Worm (Caenorhabditis elegans): Measurements from ENCODE around the gene W02B12.13.

The W02B12.13 gene

ce11 chrII:11467541-11467940 lies 22.5 kb downstream of the W02B12.13 start, which contains the start of gene klp-17:
Gene klp-17, minus strand, starts transcription at chrII:11467641.
- TF ChIP-seq madf-10 (tag; optimal IDR thresholded peaks at IDR 0.05) (no peak), C17E4.6 (GFP tag; IDR thresholded peaks at IDR 0.05) (no peak), hrde-1 (tag; optimal IDR thresholded peaks at IDR 0.05; ENCODE audit: borderline replicate concordance) (no peak), hmg-20 (GFP tag; IDR thresholded peaks at IDR 0.05) (no peak), Y95B8A.8 (GFP tag; IDR thresholded peaks at IDR 0.05) (no peak), snpc-1.1 (tag; optimal IDR thresholded peaks at IDR 0.05; ENCODE audit: insufficient read depth) (no peak), let-607 (tag; optimal IDR thresholded peaks at IDR 0.05) (no peak), F55B11.4 (tag; optimal IDR thresholded peaks at IDR 0.05; ENCODE audit: borderline replicate concordance, insufficient read depth) (no peak), him-1 (tag; optimal IDR thresholded peaks at IDR 0.05) (no peak), ztf-22 (GFP tag; optimal IDR thresholded peaks at IDR 0.05) (no peak), lir-1 (GFP tag; conservative IDR thresholded peaks at IDR 0.05) (no peak), unc-62 (GFP tag; optimal IDR thresholded peaks at IDR 0.05) (no peak), tbx-9 (tag; optimal IDR thresholded peaks at IDR 0.05; ENCODE audit: borderline replicate concordance) (no peak), F37B4.10 (GFP tag; IDR thresholded peaks at IDR 0.05) (no peak), unc-130 (GFP tag; optimal IDR thresholded peaks at IDR 0.05) (no peak), K12H6.12 (tag; optimal IDR thresholded peaks at IDR 0.05) (no peak)

DNA sequence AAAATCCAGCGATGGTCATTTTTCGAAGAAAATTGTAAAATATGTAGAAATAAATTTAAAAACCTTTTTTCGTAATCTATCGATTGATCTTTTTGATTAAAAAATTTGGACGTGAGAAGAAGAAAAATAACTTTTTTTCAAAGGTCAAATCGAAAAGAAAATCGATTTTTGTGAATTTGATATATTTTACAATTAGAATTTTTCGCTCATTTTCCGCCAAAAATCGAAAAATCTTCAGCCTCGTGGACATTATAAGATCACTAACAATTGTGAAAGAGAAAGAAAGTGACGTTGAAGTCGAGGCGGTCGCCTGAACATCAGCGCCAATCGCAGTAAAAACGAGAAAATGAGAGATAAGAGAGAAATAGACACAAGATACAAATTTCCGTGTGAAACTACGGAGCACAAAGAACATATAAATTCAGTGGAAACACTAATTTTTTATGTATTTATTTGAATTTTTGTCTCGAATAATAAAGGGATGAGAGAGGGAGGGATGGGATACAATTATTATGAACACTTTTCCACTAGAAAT lies 24.6 kb downstream of the W02B12.13 start, which contains the start of gene cisd-1:
TSS of gene cisd-1 (minus strand) at position 51 of the 535 bp plus-strand sequence.
- TF ChIP-seq lin-54 (GFP tag; optimal IDR thresholded peaks at IDR 0.05) (no peak), nhr-80 (tag; optimal IDR thresholded peaks at IDR 0.05) (peak; percentile 61), rcor-1 (GFP tag; IDR thresholded peaks at IDR 0.05) (no peak), atf-7 (tag; optimal IDR thresholded peaks at IDR 0.05) (peak; percentile 32), akir-1 (GFP tag; optimal IDR thresholded peaks at IDR 0.05) (no peak), tbp1 (GFP tag; optimal IDR thresholded peaks at IDR 0.05) (no peak), B0019.2 (GFP tag; conservative IDR thresholded peaks at IDR 0.05) (no peak), aptf-2 (GFP tag; conservative IDR thresholded peaks at IDR 0.05) (no peak), hmg-1.2 (GFP tag; IDR thresholded peaks at IDR 0.05) (no peak), ekl-4 (GFP tag; IDR thresholded peaks at IDR 0.05) (0 out of 2 replicates have a peak, but pooled peaks have one; percentile 32), zim-3 (tag; optimal IDR thresholded peaks at IDR 0.05) (no peak), ztf-18 (tag; optimal IDR thresholded peaks at IDR 0.05) (peak; percentile 5), die-1 (tag; optimal IDR thresholded peaks at IDR 0.05) (no peak), chd-7 (tag; optimal IDR thresholded peaks at IDR 0.05) (no peak), madf-6 (GFP tag; IDR thresholded peaks at IDR 0.05) (0 out of 2 replicates have a peak, but pooled peaks have one; percentile 16), pbrm-1 (GFP tag; IDR thresholded peaks at IDR 0.05) (0 out of 2 replicates have a peak, but pooled peaks have one; percentile 30), ceh-40 (GFP tag; IDR thresholded peaks at IDR 0.05) (no peak), cebp-1 (GFP tag; IDR thresholded peaks at IDR 0.05) (peak; percentile 25; the same call in 1 of the 2 replicates), cebp-1 (tag; optimal IDR thresholded peaks at IDR 0.05) (peak; percentile 59)

- TF ChIP-seq efl-1 (GFP tag; optimal IDR thresholded peaks at IDR 0.05) (no peak), athp-1 (tag; optimal IDR thresholded peaks at IDR 0.05) (no peak), cebp-1 (GFP tag; IDR thresholded peaks at IDR 0.05) (no peak), cebp-1 (tag; optimal IDR thresholded peaks at IDR 0.05) (no peak), snpc-1.1 (tag; optimal IDR thresholded peaks at IDR 0.05; ENCODE audit: insufficient read depth) (no peak), nhr-179 (tag; optimal IDR thresholded peaks at IDR 0.05) (no peak), lin-54 (GFP tag; optimal IDR thresholded peaks at IDR 0.05) (no peak), ceh-27 (GFP tag; optimal IDR thresholded peaks at IDR 0.05) (no peak), ceh-100 (GFP tag; IDR thresholded peaks at IDR 0.05) (no peak)
These were observed 26.8 kb downstream of the W02B12.13 start, which contains the start of gene mfn-1 for ce11 chrII:11471916-11472315. Gene mfn-1, minus strand, starts transcription at chrII:11472016.

Data from whole organism, young adult.